Fruit fly (Drosophila melanogaster) whole organism, wandering third instar larva: ENCODE measurements around the gene AttD.

ENCODE experiments used
- CG32264 ChIP-seq: fragments of 200-800 bp; sonication (Bioruptor generic); optimal IDR thresholded peaks from 2 replicates; lab custom pipeline; 2016; ENCODE audit warnings: missing biosample characterization, missing genetic modification characterization
- CG9705 ChIP-seq: fragments of 200-800 bp; sonication (Bioruptor generic); optimal IDR thresholded peaks from 2 replicates; lab custom pipeline; 2018; ENCODE audit warnings: missing biosample characterization, mild to moderate bottlenecking, missing genetic modification characterization
- Dfd ChIP-seq: fragments of >200 bp; optimal IDR thresholded peaks from 2 replicates; lab custom pipeline; 2017; ENCODE audit warnings: missing biosample characterization, missing genetic modification characterization
- Dif ChIP-seq: fragments of 200-275, 200-300 bp; sonication (Bioruptor generic); optimal IDR thresholded peaks from 2 replicates; lab custom pipeline; 2018; ENCODE audit warnings: missing biosample characterization, missing genetic modification characterization; ENCODE audit not compliant: partially characterized antibody
- HLH106 ChIP-seq: fragments of 200-800 bp; optimal IDR thresholded peaks from 3 replicates; lab custom pipeline; 2019; ENCODE audit warnings: missing biosample characterization, mild to moderate bottlenecking, missing genetic modification characterization, moderate library complexity
- Hnf4 ChIP-seq: fragments of 200-800 bp; sonication (Bioruptor generic); optimal IDR thresholded peaks from 2 replicates; lab custom pipeline; 2016; ENCODE audit warnings: missing biosample characterization, mild to moderate bottlenecking, missing genetic modification characterization
- Jra ChIP-seq: sonication (Bioruptor generic); optimal IDR thresholded peaks from 2 replicates; lab custom pipeline; 2016; ENCODE audit warnings: missing biosample characterization, missing genetic modification characterization
- Mio ChIP-seq: sonication (Bioruptor generic); optimal IDR thresholded peaks from 2 replicates; lab custom pipeline; 2016; ENCODE audit warnings: missing biosample characterization, missing genetic modification characterization
- Myc ChIP-seq: fragments of >200 bp; optimal IDR thresholded peaks from 2 replicates; lab custom pipeline; 2017
- OdsH ChIP-seq: fragments of 200-800 bp; sonication (Bioruptor generic); optimal IDR thresholded peaks from 2 replicates; lab custom pipeline; 2016; ENCODE audit warnings: missing biosample characterization, mild to moderate bottlenecking, missing genetic modification characterization
- Rel ChIP-seq, 2 experiments: fragments of 200-800 bp; sonication (Bioruptor generic) in 1 of 2; optimal IDR thresholded peaks; 2 replicates in 1 of 2; 3 replicates in 1 of 2; lab custom pipeline; 2016 to 2019; ENCODE audit warnings: mild to moderate bottlenecking in 2 of 2, missing biosample characterization in 2 of 2, missing genetic modification characterization in 2 of 2, moderate library complexity in 1 of 2
- Sp1 ChIP-seq: fragments of 200-800 bp; sonication (Bioruptor generic); optimal IDR thresholded peaks from 3 replicates; lab custom pipeline; 2019; ENCODE audit warnings: missing biosample characterization, mild to moderate bottlenecking, missing genetic modification characterization, moderate library complexity
- Vsx2 ChIP-seq: fragments of 200-300, 225-300 bp; sonication (Bioruptor generic); optimal IDR thresholded peaks from 2 replicates; lab custom pipeline; 2018; ENCODE audit warnings: missing biosample characterization, missing genetic modification characterization; ENCODE audit not compliant: partially characterized antibody
- br ChIP-seq: fragments of 200-800 bp; sonication (Bioruptor generic); optimal IDR thresholded peaks from 2 replicates; lab custom pipeline; 2016; ENCODE audit warnings: missing biosample characterization, missing genetic modification characterization
- brk ChIP-seq: fragments of 200-800 bp; sonication (Bioruptor generic); optimal IDR thresholded peaks from 2 replicates; lab custom pipeline; 2016; ENCODE audit warnings: missing biosample characterization, mild to moderate bottlenecking, missing genetic modification characterization
- dl ChIP-seq, 2 experiments: fragments of 175-275, 200-275 bp in 1 of 2; fragments of 200-275 bp in 1 of 2; sonication (Bioruptor generic); optimal IDR thresholded peaks; lab custom pipeline; 2018; ENCODE audit warnings: mild to moderate bottlenecking in 2 of 2, missing biosample characterization in 2 of 2, missing genetic modification characterization in 2 of 2, moderate library complexity in 2 of 2; ENCODE audit not compliant: partially characterized antibody in 2 of 2, insufficient read depth in 1 of 2
- dmrt93B ChIP-seq: fragments of 200-800 bp; sonication (Bioruptor generic); optimal IDR thresholded peaks from 2 replicates; lab custom pipeline; 2018; ENCODE audit warnings: missing biosample characterization, mild to moderate bottlenecking, missing genetic modification characterization
- dsf ChIP-seq: sonication (Bioruptor generic); optimal IDR thresholded peaks from 2 replicates; lab custom pipeline; 2016; ENCODE audit warnings: missing biosample characterization, missing genetic modification characterization, borderline replicate concordance
- foxo ChIP-seq, 2 experiments: fragments of 200-800 bp; sonication (Bioruptor generic); optimal IDR thresholded peaks; 2 replicates in 1 of 2; 3 replicates in 1 of 2; lab custom pipeline; 2016 to 2017; ENCODE audit warnings: missing biosample characterization in 2 of 2, missing genetic modification characterization in 2 of 2
- fru ChIP-seq: fragments of 200-800 bp; sonication (Bioruptor generic); optimal IDR thresholded peaks from 3 replicates; lab custom pipeline; 2016; ENCODE audit warnings: missing biosample characterization, mild to moderate bottlenecking, missing genetic modification characterization
- jim ChIP-seq: fragments of 175-275, 200-325 bp; sonication (Bioruptor generic); optimal IDR thresholded peaks from 2 replicates; lab custom pipeline; 2016; ENCODE audit warnings: missing biosample characterization, mild to moderate bottlenecking, missing genetic modification characterization
- pan ChIP-seq: fragments of >200 bp; optimal IDR thresholded peaks from 2 replicates; lab custom pipeline; 2017
- psq ChIP-seq: fragments of 200-800 bp; sonication (Bioruptor generic); optimal IDR thresholded peaks from 3 replicates; lab custom pipeline; 2017; ENCODE audit warnings: missing biosample characterization, mild to moderate bottlenecking, missing genetic modification characterization, moderate library complexity
- rgr ChIP-seq: fragments of 200-800 bp; sonication (Bioruptor generic); optimal IDR thresholded peaks from 3 replicates; lab custom pipeline; 2016; ENCODE audit warnings: missing biosample characterization, mild to moderate bottlenecking, missing genetic modification characterization
- sage ChIP-seq: fragments of 200-800 bp; sonication (Bioruptor generic); optimal IDR thresholded peaks from 2 replicates; lab custom pipeline; 2016; ENCODE audit warnings: missing biosample characterization, mild to moderate bottlenecking, missing genetic modification characterization
- sv ChIP-seq: fragments of 200-800 bp; sonication (Bioruptor generic); optimal IDR thresholded peaks from 3 replicates; lab custom pipeline; 2016; ENCODE audit warnings: missing biosample characterization, missing genetic modification characterization
- tai ChIP-seq: sonication (Bioruptor generic); optimal IDR thresholded peaks from 2 replicates; lab custom pipeline; 2016; ENCODE audit warnings: missing biosample characterization, missing genetic modification characterization
- usp ChIP-seq: fragments of >200 bp; optimal IDR thresholded peaks from 2 replicates; lab custom pipeline; 2017; ENCODE audit warnings: missing biosample characterization, missing genetic modification characterization
- woc ChIP-seq: sonication (Bioruptor generic); optimal IDR thresholded peaks from 2 replicates; lab custom pipeline; 2016; ENCODE audit warnings: missing biosample characterization, mild to moderate bottlenecking, missing genetic modification characterization

AttD gene

dm6 chr3R:17604880-17605667 is 20.0 kb upstream of the AttD start:
- TF ChIP-seq Vsx2 (GFP tag; lab: Kevin White, UChicago), result peak; percentile 51
- TF ChIP-seq Myc (lab: Kevin White, UChicago), result peak; percentile 67
- TF ChIP-seq sv, result no peak
- TF ChIP-seq HLH106, result peak; percentile 1
- TF ChIP-seq woc, result peak; percentile 46
- no peak for TF ChIP-seq Rel (GFP tag; optimal IDR thresholded peaks at IDR 0.05; lab: Kevin White, UChicago)
- no peak for TF ChIP-seq Rel (tag; optimal IDR thresholded peaks at IDR 0.05; lab: Kevin White, UChicago)

- TF ChIP-seq dsf (no peak), jim (GFP tag; lab: Kevin White, UChicago) (no peak), CG32264 (no peak), Mio (GFP tag; lab: Kevin White, UChicago) (no peak), tai (no peak), psq (GFP tag; lab: Kevin White, UChicago) (no peak), Rel (GFP tag; optimal IDR thresholded peaks at IDR 0.05; lab: Kevin White, UChicago) (no peak), Rel (tag; optimal IDR thresholded peaks at IDR 0.05; lab: Kevin White, UChicago) (no peak), CG9705 (GFP tag; lab: Kevin White, UChicago) (no peak), Jra (GFP tag; lab: Kevin White, UChicago) (no peak), rgr (GFP tag; lab: Kevin White, UChicago) (no peak), HLH106 (no peak), Sp1 (GFP tag; lab: Kevin White, UChicago) (no peak), dmrt93B (GFP tag; lab: Kevin White, UChicago) (no peak), foxo (GFP tag; optimal IDR thresholded peaks at IDR 0.05; lab: Kevin White, UChicago) (no peak), Dfd (GFP tag; lab: Kevin White, UChicago) (no peak), br (GFP tag; lab: Kevin White, UChicago) (no peak)
Observed at dm6 chr3R:17605872-17606271, 19.2 kb upstream of the AttD start, which contains the start of gene sll. Gene sll, plus strand, starts transcription at chr3R:17606106.

- TF ChIP-seq woc (no peak), Myc (lab: Kevin White, UChicago) (no peak), OdsH (GFP tag; lab: Kevin White, UChicago) (no peak), usp (no peak), sv (no peak), sage (no peak), dmrt93B (GFP tag; lab: Kevin White, UChicago) (no peak), foxo (GFP tag; optimal IDR thresholded peaks at IDR 0.05; lab: Kevin White, UChicago) (no peak), br (GFP tag; lab: Kevin White, UChicago) (no peak), psq (GFP tag; lab: Kevin White, UChicago) (no peak), dl (GFP tag; optimal IDR thresholded peaks at IDR 0.05; lab: Kevin White, UChicago; ENCODE audit: insufficient read depth in 1 of 2, partially characterized antibody in 2 of 2) (no peak), Dif (GFP tag; lab: Kevin White, UChicago) (no peak), brk (GFP tag; lab: Kevin White, UChicago) (no peak), tai (no peak), fru (GFP tag; lab: Kevin White, UChicago) (no peak), Dfd (GFP tag; lab: Kevin White, UChicago) (no peak)
- TF ChIP-seq, all 38 proteins: peak for 0
Observed at dm6 chr3R:17609059-17609458, 16.0 kb upstream of the AttD start, which contains the start of gene CG14329. Gene CG14329, plus strand, starts transcription at chr3R:17609359.

- TF ChIP-seq Mio (GFP tag; lab: Kevin White, UChicago) (no peak), brk (GFP tag; lab: Kevin White, UChicago) (no peak), dl (GFP tag; optimal IDR thresholded peaks at IDR 0.05; lab: Kevin White, UChicago; ENCODE audit: insufficient read depth in 1 of 2, partially characterized antibody in 2 of 2) (no peak), pan (no peak), dmrt93B (GFP tag; lab: Kevin White, UChicago) (no peak), jim (GFP tag; lab: Kevin White, UChicago) (no peak), Sp1 (GFP tag; lab: Kevin White, UChicago) (no peak), CG32264 (no peak), psq (GFP tag; lab: Kevin White, UChicago) (no peak), dsf (no peak), rgr (GFP tag; lab: Kevin White, UChicago) (no peak), Hnf4 (GFP tag; lab: Kevin White, UChicago) (no peak), br (GFP tag; lab: Kevin White, UChicago) (no peak), fru (GFP tag; lab: Kevin White, UChicago) (no peak), Rel (GFP tag; optimal IDR thresholded peaks at IDR 0.05; lab: Kevin White, UChicago) (no peak), Rel (tag; optimal IDR thresholded peaks at IDR 0.05; lab: Kevin White, UChicago) (no peak)
Observed at dm6 chr3R:17611411-17611810, 13.7 kb upstream of the AttD start, which contains the start of gene Edg91. Gene Edg91, minus strand, starts transcription at chr3R:17611511.
